Fruit fly (Drosophila melanogaster): ENCODE data around the gene Srp68.

Srp68 gene

dm6 chr3L:9025680-9026079 lies 50.8 kb downstream of the Srp68 start (continued):
- peak; percentile 91 for TF ChIP-seq sob (GFP tag; IDR thresholded peaks at IDR 0.05)
- TF ChIP-seq HLHmδ (GFP tag; optimal IDR thresholded peaks at IDR 0.05) = no peak
- no peak for TF ChIP-seq hbn (GFP tag; IDR thresholded peaks at IDR 0.05; ENCODE audit: partially characterized antibody)
- peak; percentile 89 for TF ChIP-seq H2.0 (GFP tag; IDR thresholded peaks at IDR 0.05)
- peak; percentile 83 for TF ChIP-seq CG12219 (GFP tag; optimal IDR thresholded peaks at IDR 0.05)
- peak; percentile 57 for TF ChIP-seq twi (tag; optimal IDR thresholded peaks at IDR 0.05)
- no peak for TF ChIP-seq kni (GFP tag; optimal IDR thresholded peaks at IDR 0.05)
- peak; percentile 60 for TF ChIP-seq NK7.1 (GFP tag; optimal IDR thresholded peaks at IDR 0.05)
- TF ChIP-seq da (GFP tag; optimal IDR thresholded peaks at IDR 0.05) = peak; percentile 41
- TF ChIP-seq vvl (GFP tag; IDR thresholded peaks at IDR 0.05) = peak; percentile 95
- TF ChIP-seq Dp (GFP tag; optimal IDR thresholded peaks at IDR 0.05) = no peak
- TF ChIP-seq CG6272 (GFP tag; IDR thresholded peaks at IDR 0.05) = peak; percentile 83
- peak; percentile 84 for TF ChIP-seq CG14667 (GFP tag; IDR thresholded peaks at IDR 0.05)
- no peak for TF ChIP-seq CG15479 (GFP tag; optimal IDR thresholded peaks at IDR 0.05)
- peak; percentile 73 for TF ChIP-seq Antp (GFP tag; optimal IDR thresholded peaks at IDR 0.05)
- peak; percentile 82 for TF ChIP-seq Sox100B (GFP tag; optimal IDR thresholded peaks at IDR 0.05)
- peak; percentile 65 for TF ChIP-seq CG10654 (GFP tag; optimal IDR thresholded peaks at IDR 0.05)
- peak; percentile 38 for TF ChIP-seq Lhr (GFP tag; optimal IDR thresholded peaks at IDR 0.05)
- TF ChIP-seq chm (GFP tag; IDR thresholded peaks at IDR 0.05) = peak; percentile 91
- peak; percentile 43 for TF ChIP-seq Bdp1 (GFP tag; optimal IDR thresholded peaks at IDR 0.05)
- peak; percentile 81 for TF ChIP-seq tap (tag; optimal IDR thresholded peaks at IDR 0.05)
- no peak for TF ChIP-seq yki (optimal IDR thresholded peaks at IDR 0.05)
- peak; percentile 82 for TF ChIP-seq lilli (GFP tag; optimal IDR thresholded peaks at IDR 0.05)
- peak; percentile 79 for TF ChIP-seq CG13624 (GFP tag; optimal IDR thresholded peaks at IDR 0.05)
- TF ChIP-seq CG2889 (GFP tag; IDR thresholded peaks at IDR 0.05) = peak; percentile 77; the same call in 2 of the 3 replicates
- no peak for TF ChIP-seq nerfin-2 (GFP tag; IDR thresholded peaks at IDR 0.05; ENCODE audit: partially characterized antibody)
- TF ChIP-seq CG1024 (GFP tag; IDR thresholded peaks at IDR 0.05) = peak; percentile 85
- peak; percentile 82; the same call in 2 of the 3 replicates for TF ChIP-seq CG2199 (GFP tag; IDR thresholded peaks at IDR 0.05)
- peak; percentile 54; the same call in 1 of the 2 replicates for TF ChIP-seq Lim3 (GFP tag; IDR thresholded peaks at IDR 0.05)
- peak; percentile 32 for TF ChIP-seq CG31365 (tag; optimal IDR thresholded peaks at IDR 0.05)
- TF ChIP-seq Sry-δ (GFP tag; optimal IDR thresholded peaks at IDR 0.05) = peak; percentile 37
- peak; percentile 82 for TF ChIP-seq CG31224 (GFP tag; IDR thresholded peaks at IDR 0.05)
- peak; percentile 62 for TF ChIP-seq cato (GFP tag; optimal IDR thresholded peaks at IDR 0.05; ENCODE audit: borderline replicate concordance)
- TF ChIP-seq knrl (GFP tag; IDR thresholded peaks at IDR 0.05; ENCODE audit: partially characterized antibody) = no peak
- TF ChIP-seq CG2202 (tag; optimal IDR thresholded peaks at IDR 0.05) = peak; percentile 57
- TF ChIP-seq CG14710 (tag; optimal IDR thresholded peaks at IDR 0.05) = peak; percentile 75
- peak; percentile 64 for TF ChIP-seq fd3F (GFP tag; optimal IDR thresholded peaks at IDR 0.05)
- no peak for TF ChIP-seq CG1832 (GFP tag; optimal IDR thresholded peaks at IDR 0.05)
- TF ChIP-seq CG10543 (GFP tag; optimal IDR thresholded peaks at IDR 0.05) = no peak
- TF ChIP-seq CG12769 (tag; optimal IDR thresholded peaks at IDR 0.05) = peak; percentile 80
- peak; percentile 86 for TF ChIP-seq CG17359 (tag; optimal IDR thresholded peaks at IDR 0.05)
- peak; percentile 88 for TF ChIP-seq CG14014 (GFP tag; IDR thresholded peaks at IDR 0.05)
- peak; percentile 33 for TF ChIP-seq CG6854 (GFP tag; optimal IDR thresholded peaks at IDR 0.05)
- TF ChIP-seq CG3847 (GFP tag; IDR thresholded peaks at IDR 0.05) = peak; percentile 73
- TF ChIP-seq chif (GFP tag; optimal IDR thresholded peaks at IDR 0.05) = peak; percentile 73 to 87
- TF ChIP-seq btn (GFP tag; optimal IDR thresholded peaks at IDR 0.05) = peak; percentile 60
- peak; percentile 51 for TF ChIP-seq fu2 (GFP tag; optimal IDR thresholded peaks at IDR 0.05)
- TF ChIP-seq CG17385 (GFP tag; optimal IDR thresholded peaks at IDR 0.05) = peak; percentile 77
- no peak for TF ChIP-seq ftz-f1 (GFP tag; optimal IDR thresholded peaks at IDR 0.05)
- peak in 1 of 2 experiments; percentile 94 for TF ChIP-seq eve (GFP tag; optimal IDR thresholded peaks at IDR 0.05)
- TF ChIP-seq run (tag; optimal IDR thresholded peaks at IDR 0.05) = peak; percentile 92
